Fruit fly (Drosophila melanogaster) whole organism, pupa: ENCODE data around the gene CG9106.

Experiments
- CG10348 ChIP-seq: fragments of 200-800 bp; sonication (Bioruptor generic); IDR thresholded peaks from 2 replicates; pipeline ENCODE4 v1.3.6; 2022; ENCODE audit warnings: missing biosample characterization, missing genetic modification characterization
- CG14655 ChIP-seq: fragments of 200-800 bp; sonication (Bioruptor generic); optimal IDR thresholded peaks from 3 replicates; lab custom pipeline; 2017; ENCODE audit warnings: mild to moderate bottlenecking, missing biosample characterization, missing genetic modification reagents, missing genetic modification characterization
- CG15710 ChIP-seq: fragments of 200-800 bp; sonication (Bioruptor generic); optimal IDR thresholded peaks from 2 replicates; lab custom pipeline; 2018; ENCODE audit warnings: missing biosample characterization, mild to moderate bottlenecking, missing genetic modification characterization, moderate library complexity
- CG32121 ChIP-seq: fragments of 200-800 bp; sonication (Bioruptor generic); IDR thresholded peaks from 2 replicates; pipeline ENCODE4 v1.3.6; 2022; ENCODE audit warnings: missing biosample characterization, missing genetic modification characterization
- CG34367 ChIP-seq: fragments of 200-800 bp; sonication (Bioruptor generic); optimal IDR thresholded peaks from 2 replicates; lab custom pipeline; 2018; ENCODE audit warnings: missing biosample characterization, mild to moderate bottlenecking, missing genetic modification characterization
- CG4496 ChIP-seq: fragments of 200-800 bp; sonication (Bioruptor generic); IDR thresholded peaks from 3 replicates; pipeline ENCODE4 v1.3.6; 2022; ENCODE audit warnings: missing biosample characterization, missing genetic modification characterization
- CG8301 ChIP-seq: fragments of 200-800 bp; sonication (Bioruptor generic); optimal IDR thresholded peaks from 2 replicates; lab custom pipeline; 2018; ENCODE audit warnings: missing biosample characterization, mild to moderate bottlenecking, missing genetic modification characterization
- D1 ChIP-seq: fragments of 200-800 bp; sonication (Bioruptor generic); optimal IDR thresholded peaks from 2 replicates; lab custom pipeline; 2018; ENCODE audit warnings: missing biosample characterization, mild to moderate bottlenecking, missing genetic modification characterization, moderate library complexity
- EcR ChIP-seq: fragments of 200-800 bp; sonication (Bioruptor generic); optimal IDR thresholded peaks from 3 replicates; lab custom pipeline; 2019; ENCODE audit warnings: missing biosample characterization, missing genetic modification characterization, mild to moderate bottlenecking, moderate library complexity, missing genetic modification reagents
- Pif1A ChIP-seq: fragments of 200-800 bp; sonication (Bioruptor generic); optimal IDR thresholded peaks from 3 replicates; lab custom pipeline; 2016; ENCODE audit warnings: missing biosample characterization, missing genetic modification characterization
- Pif1B ChIP-seq: fragments of 200-800 bp; sonication (Bioruptor generic); optimal IDR thresholded peaks from 3 replicates; lab custom pipeline; 2016; ENCODE audit warnings: missing biosample characterization, missing genetic modification characterization
- Snoo ChIP-seq: fragments of 200-800 bp; sonication (Bioruptor generic); optimal IDR thresholded peaks from 3 replicates; lab custom pipeline; 2017; ENCODE audit warnings: missing biosample characterization, mild to moderate bottlenecking, missing genetic modification characterization, inconsistent platforms
- fd96Ca ChIP-seq: fragments of 200-800 bp; sonication (Bioruptor generic); IDR thresholded peaks from 3 replicates; pipeline ENCODE4 v1.3.6; 2022; ENCODE audit warnings: missing biosample characterization, missing genetic modification characterization

DNA sequence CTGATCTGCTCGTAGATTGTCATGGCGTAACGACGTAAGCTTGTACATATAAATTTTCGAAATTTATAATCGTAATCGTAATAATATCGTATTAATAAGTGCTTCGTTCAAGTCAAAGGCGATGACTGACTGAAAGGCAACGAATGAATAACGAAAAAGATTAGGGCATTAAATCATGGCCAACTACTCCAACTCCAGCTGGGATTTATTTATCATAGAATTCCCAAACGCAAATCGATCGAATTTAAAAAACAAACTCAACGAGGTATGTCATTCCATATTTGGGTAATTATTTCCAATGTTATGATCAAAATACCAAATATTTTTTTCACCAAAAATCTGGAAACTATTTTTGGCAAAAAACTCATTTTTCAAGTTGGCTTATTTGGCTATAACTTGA, 51.1 kb downstream of the CG9106 start, which contains the start of gene CG43075:
- no peak for TF ChIP-seq D1 (tag; lab: Kevin White, UChicago)
- TF ChIP-seq Snoo (tag; lab: Kevin White, UChicago) = no peak
- no peak for TF ChIP-seq CG8301 (tag; lab: Kevin White, UChicago)
- no peak for TF ChIP-seq CG10348 (GFP tag; lab: Robert Waterston, UW)
- TF ChIP-seq Pif1A (GFP tag; lab: Kevin White, UChicago) = no peak
- no peak for TF ChIP-seq CG14655
- no peak for TF ChIP-seq fd96Ca (GFP tag; lab: Robert Waterston, UW)
- TF ChIP-seq EcR = no peak
- TF ChIP-seq CG32121 (GFP tag; lab: Robert Waterston, UW) = no peak
- no peak for TF ChIP-seq CG34367 (tag; lab: Kevin White, UChicago)
- TF ChIP-seq Pif1B (GFP tag; lab: Kevin White, UChicago) = no peak
- no peak for TF ChIP-seq CG4496 (GFP tag; lab: Robert Waterston, UW)
- TF ChIP-seq CG15710 (tag; lab: Kevin White, UChicago) = no peak
